Worm (Caenorhabditis elegans) whole organism, late embryonic: ENCODE data around the gene ags-3.

ENCODE experiments used
- C08G9.2 ChIP-seq: sonication (generic microtip); optimal IDR thresholded peaks from 2 replicates; lab custom pipeline; 2016; ENCODE audit warnings: mild to moderate bottlenecking, missing genetic modification characterization, moderate library complexity, missing compliant biosample characterization
- C38D4.7 ChIP-seq: fragments of 200-800 bp; sonication (Bioruptor generic); optimal IDR thresholded peaks from 2 replicates; lab custom pipeline; 2018; ENCODE audit warnings: mild to moderate bottlenecking, missing genetic modification characterization, moderate library complexity, missing compliant biosample characterization
- F13H6.1 ChIP-seq: sonication (generic microtip); optimal IDR thresholded peaks from 2 replicates; lab custom pipeline; 2016; ENCODE audit warnings: missing genetic modification characterization, missing compliant biosample characterization
- Y22D7AL.16 ChIP-seq: sonication (generic microtip); optimal IDR thresholded peaks from 2 replicates; lab custom pipeline; 2016; ENCODE audit warnings: missing genetic modification characterization, missing compliant biosample characterization
- ceh-14 ChIP-seq: sonication (generic microtip); optimal IDR thresholded peaks from 2 replicates; lab custom pipeline; 2016; ENCODE audit warnings: missing genotype, missing genetic modification characterization, missing compliant biosample characterization
- ceh-18 ChIP-seq: sonication (generic microtip); optimal IDR thresholded peaks from 2 replicates; lab custom pipeline; 2016; ENCODE audit warnings: missing genetic modification characterization, missing compliant biosample characterization
- ceh-19 ChIP-seq: fragments of 200-800 bp; sonication (Bioruptor generic); optimal IDR thresholded peaks from 2 replicates; lab custom pipeline; 2018; ENCODE audit warnings: mild to moderate bottlenecking, missing genetic modification characterization, missing compliant biosample characterization
- ceh-2 ChIP-seq: sonication (generic microtip); optimal IDR thresholded peaks from 2 replicates; lab custom pipeline; 2016; ENCODE audit warnings: missing genotype, missing genetic modification characterization, missing compliant biosample characterization
- ceh-22 ChIP-seq: sonication (generic microtip); optimal IDR thresholded peaks from 2 replicates; lab custom pipeline; 2017; ENCODE audit warnings: missing biosample characterization, missing genetic modification characterization
- ceh-31 ChIP-seq: sonication (generic microtip); optimal IDR thresholded peaks from 2 replicates; lab custom pipeline; 2016; ENCODE audit warnings: missing genetic modification characterization, missing compliant biosample characterization
- ceh-45 ChIP-seq: fragments of 200-800 bp; sonication (Bioruptor generic); IDR thresholded peaks from 2 replicates; pipeline ENCODE4 v1.3.6; 2022; ENCODE audit warnings: missing genetic modification reagents, missing genetic modification characterization, missing compliant biosample characterization
- ceh-6 ChIP-seq: fragments of 200-800 bp; sonication (Bioruptor generic); optimal IDR thresholded peaks from 2 replicates; lab custom pipeline; 2018; ENCODE audit warnings: mild to moderate bottlenecking, missing genetic modification characterization, missing compliant biosample characterization
- ceh-9 ChIP-seq: sonication (generic microtip); optimal IDR thresholded peaks from 2 replicates; lab custom pipeline; 2016; ENCODE audit warnings: mild to moderate bottlenecking, missing genetic modification characterization, inconsistent platforms, missing compliant biosample characterization
- che-1 ChIP-seq: sonication (generic microtip); optimal IDR thresholded peaks from 2 replicates; lab custom pipeline; 2016; ENCODE audit warnings: mild to moderate bottlenecking, missing genetic modification characterization, missing compliant biosample characterization
- dve-1 ChIP-seq: sonication (generic microtip); optimal IDR thresholded peaks from 2 replicates; lab custom pipeline; 2017; ENCODE audit warnings: antibody characterized with exemption, mild to moderate bottlenecking, missing genetic modification characterization, missing compliant biosample characterization
- elt-2 ChIP-seq: sonication (generic microtip); optimal IDR thresholded peaks from 2 replicates; lab custom pipeline; 2016; ENCODE audit warnings: missing genetic modification reagents, missing genetic modification characterization, missing compliant biosample characterization
- ets-4 ChIP-seq: sonication (generic microtip); optimal IDR thresholded peaks from 2 replicates; lab custom pipeline; 2016; ENCODE audit warnings: missing genetic modification characterization, missing compliant biosample characterization
- fkh-10 ChIP-seq: fragments of 150-350 bp; optimal IDR thresholded peaks from 2 replicates; lab custom pipeline; 2014; ENCODE audit warnings: missing biosample characterization, missing genetic modification reagents, missing genetic modification characterization
- fkh-6 ChIP-seq: sonication (generic microtip); optimal IDR thresholded peaks from 2 replicates; lab custom pipeline; 2016; ENCODE audit warnings: missing genetic modification characterization, missing compliant biosample characterization
- gmeb-2 ChIP-seq: sonication (generic microtip); optimal IDR thresholded peaks from 2 replicates; lab custom pipeline; 2016; ENCODE audit warnings: missing genetic modification characterization, inconsistent platforms, missing compliant biosample characterization
- hlh-15 ChIP-seq: sonication (generic microtip); optimal IDR thresholded peaks from 2 replicates; lab custom pipeline; 2016; ENCODE audit warnings: missing genetic modification characterization, missing compliant biosample characterization
- lin-11 ChIP-seq: fragments of 200-800 bp; sonication (Bioruptor generic); optimal IDR thresholded peaks from 2 replicates; lab custom pipeline; 2018; ENCODE audit warnings: mild to moderate bottlenecking, missing genetic modification characterization, missing compliant biosample characterization
- madf-2 ChIP-seq: sonication (generic microtip); optimal IDR thresholded peaks from 2 replicates; lab custom pipeline; 2017; ENCODE audit warnings: missing genetic modification characterization, missing compliant biosample characterization
- nfya-1 ChIP-seq: sonication (generic microtip); optimal IDR thresholded peaks from 2 replicates; lab custom pipeline; 2017; ENCODE audit warnings: missing genetic modification characterization, mild to moderate bottlenecking, missing compliant biosample characterization, antibody characterized with exemption, moderate library complexity
- nhr-232 ChIP-seq: sonication (generic microtip); optimal IDR thresholded peaks from 2 replicates; lab custom pipeline; 2016; ENCODE audit warnings: missing genetic modification characterization, missing compliant biosample characterization
- pag-3 ChIP-seq: sonication (generic microtip); optimal IDR thresholded peaks from 2 replicates; lab custom pipeline; 2016; ENCODE audit warnings: missing compliant biosample characterization, missing genetic modification characterization, borderline replicate concordance
- pax-1 ChIP-seq: fragments of 150-350 bp; optimal IDR thresholded peaks from 2 replicates; lab custom pipeline; 2014; ENCODE audit warnings: missing biosample characterization, missing genetic modification characterization
- pha-4 ChIP-seq: fragments of 150-350 bp; optimal IDR thresholded peaks from 2 replicates; lab custom pipeline; 2018; ENCODE audit warnings: missing biosample characterization, missing genetic modification reagents, missing genetic modification characterization
- sdc-2 ChIP-seq: sonication (generic microtip); optimal IDR thresholded peaks from 2 replicates; lab custom pipeline; 2016; ENCODE audit warnings: missing genotype, missing genetic modification characterization, missing compliant biosample characterization
- sox-4 ChIP-seq: sonication (generic microtip); optimal IDR thresholded peaks from 2 replicates; lab custom pipeline; 2017; ENCODE audit warnings: mild to moderate bottlenecking, missing genetic modification characterization, inconsistent platforms, missing compliant biosample characterization
- tbx-7 ChIP-seq: sonication (generic microtip); optimal IDR thresholded peaks from 2 replicates; lab custom pipeline; 2016; ENCODE audit warnings: missing genotype, missing genetic modification characterization, missing compliant biosample characterization
- ttx-3 ChIP-seq: sonication (generic microtip); optimal IDR thresholded peaks from 2 replicates; lab custom pipeline; 2016; ENCODE audit warnings: missing genetic modification reagents, missing genetic modification characterization, missing compliant biosample characterization
- unc-42 ChIP-seq: sonication (generic microtip); optimal IDR thresholded peaks from 2 replicates; lab custom pipeline; 2016; ENCODE audit warnings: missing genotype, missing genetic modification characterization, missing compliant biosample characterization
- unc-55 ChIP-seq: sonication (generic microtip); optimal IDR thresholded peaks from 2 replicates; lab custom pipeline; 2017; ENCODE audit warnings: missing biosample characterization, missing genetic modification reagents, missing genetic modification characterization
- zip-5 ChIP-seq: sonication (generic microtip); optimal IDR thresholded peaks from 2 replicates; lab custom pipeline; 2016; ENCODE audit warnings: missing genetic modification characterization, missing compliant biosample characterization

Gene ags-3

ce11 chrX:5263585-5263984 is 39.8 kb downstream of the ags-3 start:
- TF ChIP-seq pha-4 (tag; lab: Kevin White, UChicago) = no peak
- no peak for TF ChIP-seq sdc-2 (tag; lab: Kevin White, UChicago)
- no peak for TF ChIP-seq ceh-22 (tag; lab: Kevin White, UChicago)
- no peak for TF ChIP-seq C38D4.7 (GFP tag; lab: Kevin White, UChicago)
- no peak for TF ChIP-seq pax-1 (tag; lab: Kevin White, UChicago)
- TF ChIP-seq ceh-18 (tag; lab: Kevin White, UChicago) = no peak
- TF ChIP-seq unc-55 = no peak
- TF ChIP-seq nfya-1 (tag; lab: Kevin White, UChicago) = no peak
- no peak for TF ChIP-seq C08G9.2 (tag; lab: Kevin White, UChicago)
- no peak for TF ChIP-seq unc-42
- no peak for TF ChIP-seq ceh-45 (GFP tag; lab: Robert Waterston, UW)
- TF ChIP-seq nhr-232 = no peak
- no peak for TF ChIP-seq madf-2 (tag; lab: Kevin White, UChicago)
- TF ChIP-seq gmeb-2 (tag; lab: Kevin White, UChicago) = no peak
- no peak for TF ChIP-seq F13H6.1
- no peak for TF ChIP-seq ceh-6 (GFP tag; lab: Kevin White, UChicago)
- no peak for TF ChIP-seq tbx-7 (tag; lab: Kevin White, UChicago)
- TF ChIP-seq pag-3 (tag; lab: Kevin White, UChicago) = no peak
- no peak for TF ChIP-seq fkh-10 (GFP tag; lab: Kevin White, UChicago)
- TF ChIP-seq ttx-3 = no peak

ce11 chrX:5262033-5262432 is 41.4 kb downstream of the ags-3 start:
- no peak for TF ChIP-seq dve-1 (tag; lab: Kevin White, UChicago)
- peak; percentile 22 for TF ChIP-seq elt-2 (tag; lab: Kevin White, UChicago)
- TF ChIP-seq tbx-7 (tag; lab: Kevin White, UChicago) = no peak
- no peak for TF ChIP-seq zip-5
- no peak for TF ChIP-seq che-1 (tag; lab: Kevin White, UChicago)
- no peak for TF ChIP-seq pax-1 (tag; lab: Kevin White, UChicago)
- TF ChIP-seq F13H6.1 = no peak
- TF ChIP-seq hlh-15 = no peak
- TF ChIP-seq sdc-2 (tag; lab: Kevin White, UChicago) = peak; percentile 20
- no peak for TF ChIP-seq ceh-2 (tag; lab: Kevin White, UChicago)
- no peak for TF ChIP-seq ceh-31 (tag; lab: Kevin White, UChicago)
- no peak for TF ChIP-seq ceh-6 (GFP tag; lab: Kevin White, UChicago)

- no peak for TF ChIP-seq madf-2 (tag; lab: Kevin White, UChicago)
Measured at ce11 chrX:5260389-5260788, 43.0 kb downstream of the ags-3 start.

ce11 chrX:5256999-5257398 is 46.4 kb downstream of the ags-3 start, which contains the start of gene nspg-12:
nspg-12 (plus strand) TSS chrX:5257299.
- TF ChIP-seq sox-4 (tag; lab: Kevin White, UChicago) (no peak), ceh-31 (tag; lab: Kevin White, UChicago) (no peak), zip-5 (no peak), fkh-6 (tag; lab: Kevin White, UChicago) (no peak), elt-2 (tag; lab: Kevin White, UChicago) (no peak), ceh-14 (tag; lab: Kevin White, UChicago) (no peak), ceh-19 (GFP tag; lab: Kevin White, UChicago) (no peak)

- TF ChIP-seq Y22D7AL.16 = no peak
- TF ChIP-seq lin-11 (tag; lab: Kevin White, UChicago) = no peak
- TF ChIP-seq ceh-45 (GFP tag; lab: Robert Waterston, UW) = no peak
- TF ChIP-seq pax-1 (tag; lab: Kevin White, UChicago) = no peak
- no peak for TF ChIP-seq ceh-31 (tag; lab: Kevin White, UChicago)
- TF ChIP-seq F13H6.1 = no peak
- no peak for TF ChIP-seq tbx-7 (tag; lab: Kevin White, UChicago)
- TF ChIP-seq zip-5 = no peak
- no peak for TF ChIP-seq unc-42
- TF ChIP-seq ets-4 (tag; lab: Kevin White, UChicago) = no peak
- TF ChIP-seq ceh-9 (tag; lab: Kevin White, UChicago) = no peak
- no peak for TF ChIP-seq dve-1 (tag; lab: Kevin White, UChicago)
Measured at ce11 chrX:5255320-5255719, 48.1 kb downstream of the ags-3 start.
